Fruit fly (Drosophila melanogaster): ENCODE measurements around the gene CG14369.

DNA sequence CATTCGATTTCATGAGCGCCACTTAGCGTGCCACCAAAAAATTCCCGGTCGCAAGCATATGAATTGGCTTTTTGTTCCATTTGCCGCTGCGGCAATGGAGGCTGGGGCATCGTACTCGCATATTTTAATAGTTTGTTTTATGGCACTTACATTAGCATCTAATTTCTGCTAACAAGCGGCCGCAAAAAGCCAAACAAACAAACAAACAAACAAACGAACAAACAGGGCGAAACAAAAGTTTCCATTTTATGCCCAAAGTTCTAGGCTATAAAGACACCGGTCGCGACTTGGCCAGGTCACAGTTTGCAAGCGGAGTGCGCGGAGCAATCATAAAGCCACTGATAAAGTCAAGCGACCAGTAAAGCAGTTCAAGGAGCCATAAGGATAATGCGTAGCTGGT, 23.2 kb upstream of the CG14369 start, which contains the start of gene CG9269:
- TF ChIP-seq CTCF (optimal IDR thresholded peaks at IDR 0.05) (no peak), CG8478 (optimal IDR thresholded peaks at IDR 0.05) (no peak)

Measured in S2 (cell line).